Worm (Caenorhabditis elegans) whole organism, L3 larva: ENCODE measurements around the gene F49C5.5.

Experiments used
- ama-1 ChIP-seq: fragments of 150-350 bp; optimal IDR thresholded peaks from 2 replicates; lab custom pipeline; 2018
- egl-27 ChIP-seq: sonication (generic microtip); optimal IDR thresholded peaks from 4 replicates; lab custom pipeline; 2017; ENCODE audit warnings: missing biosample characterization, missing genetic modification reagents, missing genetic modification characterization
- fkh-10 ChIP-seq: sonication (generic microtip); optimal IDR thresholded peaks from 2 replicates; lab custom pipeline; 2017; ENCODE audit warnings: missing biosample characterization, missing genetic modification reagents, missing genetic modification characterization

DNA sequence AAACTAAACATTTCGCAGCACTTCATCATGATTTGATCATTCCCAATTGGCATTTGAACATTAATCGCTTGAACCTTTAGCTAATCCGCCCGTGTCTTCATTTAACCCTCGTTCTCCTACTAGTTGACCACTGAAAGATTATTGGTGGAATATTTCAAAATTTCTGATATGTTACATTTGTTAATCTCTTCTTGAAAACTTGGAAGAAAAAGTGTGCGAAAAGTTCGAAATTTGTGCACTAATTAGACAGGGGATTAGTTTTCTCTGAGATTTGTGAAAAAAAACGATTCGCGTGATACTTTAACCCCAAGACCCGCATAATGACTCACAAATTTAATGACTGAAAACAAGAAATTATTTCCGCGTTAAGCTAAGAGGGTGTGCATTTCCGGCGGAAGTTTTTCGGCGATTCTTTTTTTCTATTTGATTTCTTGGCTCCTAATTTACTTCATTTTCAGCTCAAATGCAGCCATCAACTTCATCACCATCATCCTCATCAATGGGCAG is 11.0 kb downstream of the F49C5.5 start, which contains the start of gene nimk-1:
- TF ChIP-seq egl-27 (no peak), fkh-10 (no peak), ama-1 (no peak)
